Fruit fly (Drosophila melanogaster) S2 (cell line): ENCODE results near the gene BBIP1.

Experiments
- CG8478 ChIP-seq: fragments of >200 bp; optimal IDR thresholded peaks from 2 replicates; lab custom pipeline; 2018
- CTCF ChIP-seq, 2 experiments: fragments of >200 bp; optimal IDR thresholded peaks; 2 replicates each; lab custom pipeline; 2018

The BBIP1 gene

DNA sequence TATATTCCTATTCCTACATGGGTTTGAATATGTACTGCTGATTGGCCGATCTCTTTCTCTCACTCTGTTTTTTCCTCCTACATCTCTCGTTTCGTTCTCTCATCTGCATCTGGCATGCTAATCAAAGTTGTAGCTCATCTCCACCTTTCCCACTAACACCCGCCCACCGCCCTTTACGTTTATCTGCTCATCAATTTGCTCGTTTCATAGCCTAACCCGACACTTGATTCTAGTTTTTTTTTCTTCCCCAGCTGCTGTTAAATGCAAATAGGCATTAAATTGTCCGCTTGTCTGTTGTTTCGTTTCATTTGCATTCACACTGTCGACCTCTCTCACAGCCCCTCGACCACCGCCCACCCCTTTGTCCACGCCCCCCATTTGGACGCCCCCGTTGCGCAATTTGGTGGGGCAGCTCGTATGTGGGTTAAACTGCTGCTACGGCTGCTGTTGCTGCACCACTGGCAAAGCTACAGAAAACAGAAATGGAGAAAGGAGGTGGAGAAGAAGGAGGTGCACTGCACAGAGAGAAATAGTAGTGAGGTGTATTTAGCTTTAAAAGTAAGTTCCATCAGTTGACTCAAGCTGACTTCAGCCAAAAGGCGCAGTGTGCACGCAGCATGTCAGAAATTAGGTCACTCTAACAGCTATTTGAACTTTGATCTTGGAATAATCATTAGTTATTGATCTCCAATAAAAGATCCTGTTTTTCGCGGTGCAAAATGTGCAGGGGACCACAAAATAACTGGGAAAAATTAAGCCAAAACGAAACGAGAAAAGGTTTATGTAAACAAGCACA lies 16.5 kb downstream of the BBIP1 start:
- TF ChIP-seq CG8478 = no peak
- TF ChIP-seq CTCF (optimal IDR thresholded peaks at IDR 0.05; lab: Kevin White, UChicago) = no peak

DNA sequence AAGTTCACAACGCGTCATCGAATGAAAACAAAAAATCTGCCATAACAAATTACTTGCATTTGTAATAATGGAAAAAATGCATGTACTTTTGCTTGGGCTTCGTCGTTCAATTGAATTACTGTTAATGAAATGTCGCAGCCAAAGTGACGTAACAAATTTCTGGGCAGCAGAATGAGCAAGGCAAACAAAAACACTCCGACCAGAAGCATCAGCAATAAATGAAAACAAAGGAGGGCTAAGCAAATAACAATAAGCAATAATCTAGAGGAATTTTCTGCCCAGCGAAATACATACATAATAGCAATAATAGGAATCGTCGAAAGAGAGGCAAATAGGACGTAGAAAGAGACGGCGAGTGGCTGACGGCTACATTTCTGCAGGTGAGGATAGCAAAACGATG lies 18.2 kb downstream of the BBIP1 start:
- TF ChIP-seq CTCF (optimal IDR thresholded peaks at IDR 0.05; lab: Kevin White, UChicago) (no peak), CG8478 (no peak)

dm6 chr3R:9424061-9424665 lies 20.0 kb downstream of the BBIP1 start:
- TF ChIP-seq CTCF (optimal IDR thresholded peaks at IDR 0.05; lab: Kevin White, UChicago) (no peak), CG8478 (no peak)

dm6 chr3R:9427328-9427727 lies 23.1 kb downstream of the BBIP1 start:
- TF ChIP-seq CTCF (optimal IDR thresholded peaks at IDR 0.05; lab: Kevin White, UChicago) = no peak
- no peak for TF ChIP-seq CG8478

dm6 chr3R:9428189-9428699 lies 24.1 kb downstream of the BBIP1 start:
- no peak for TF ChIP-seq CG8478

- no peak for TF ChIP-seq CG8478
- TF ChIP-seq CTCF (optimal IDR thresholded peaks at IDR 0.05; lab: Kevin White, UChicago) = no peak
Measured at dm6 chr3R:9428988-9429387, 24.8 kb downstream of the BBIP1 start.

DNA sequence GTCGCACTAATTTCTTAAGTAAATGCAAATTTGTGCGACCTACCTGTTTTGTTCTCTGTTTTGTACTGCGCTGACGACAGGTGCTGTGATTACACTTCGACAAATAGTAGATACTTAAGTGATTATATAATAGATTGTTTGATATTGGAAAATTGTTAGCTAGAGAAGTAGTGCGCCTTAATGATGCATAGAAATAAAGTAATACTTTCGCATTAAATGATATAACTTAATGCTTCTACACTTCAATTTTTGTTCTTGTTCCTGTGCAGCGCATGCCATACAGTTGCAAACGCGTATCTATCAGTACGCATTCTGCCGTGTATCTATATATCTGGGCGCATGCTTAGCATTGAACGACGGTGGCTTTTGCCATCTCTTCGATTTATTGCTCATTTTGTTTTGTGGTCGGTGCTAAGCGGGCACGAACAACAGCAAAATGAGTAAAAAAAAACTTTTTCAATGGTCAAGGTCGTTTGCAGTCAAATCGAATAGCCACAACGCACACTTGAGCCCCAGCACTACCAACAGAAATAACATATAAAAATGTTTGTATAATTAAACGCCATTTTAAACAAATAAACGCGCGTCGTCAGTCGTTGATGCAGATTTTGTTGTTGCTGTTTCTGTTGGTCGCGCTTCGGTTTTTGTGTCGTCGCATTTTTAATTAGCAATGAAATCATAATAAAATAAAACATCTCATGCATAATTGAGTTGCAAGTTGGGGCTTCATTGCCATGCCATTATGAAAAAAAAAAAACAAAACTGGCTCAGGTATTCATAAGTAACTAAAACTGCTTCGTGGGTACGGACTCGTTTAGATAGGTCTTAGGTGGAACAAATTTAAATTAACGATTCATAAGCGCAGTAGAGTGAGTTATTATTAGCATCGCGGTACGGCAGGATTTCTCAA lies 26.4 kb downstream of the BBIP1 start:
- no peak for TF ChIP-seq CTCF (optimal IDR thresholded peaks at IDR 0.05; lab: Kevin White, UChicago)
- no peak for TF ChIP-seq CG8478

- TF ChIP-seq CTCF (optimal IDR thresholded peaks at IDR 0.05; lab: Kevin White, UChicago) = no peak
- no peak for TF ChIP-seq CG8478
Measured at dm6 chr3R:9433270-9433669, 29.1 kb downstream of the BBIP1 start.

dm6 chr3R:9433774-9434173 lies 29.6 kb downstream of the BBIP1 start:
- TF ChIP-seq CTCF (optimal IDR thresholded peaks at IDR 0.05; lab: Kevin White, UChicago) = no peak
- TF ChIP-seq CG8478 = no peak

dm6 chr3R:9434543-9435407 lies 30.6 kb downstream of the BBIP1 start:
- no peak for TF ChIP-seq CG8478
- no peak for TF ChIP-seq CTCF (optimal IDR thresholded peaks at IDR 0.05; lab: Kevin White, UChicago)

DNA sequence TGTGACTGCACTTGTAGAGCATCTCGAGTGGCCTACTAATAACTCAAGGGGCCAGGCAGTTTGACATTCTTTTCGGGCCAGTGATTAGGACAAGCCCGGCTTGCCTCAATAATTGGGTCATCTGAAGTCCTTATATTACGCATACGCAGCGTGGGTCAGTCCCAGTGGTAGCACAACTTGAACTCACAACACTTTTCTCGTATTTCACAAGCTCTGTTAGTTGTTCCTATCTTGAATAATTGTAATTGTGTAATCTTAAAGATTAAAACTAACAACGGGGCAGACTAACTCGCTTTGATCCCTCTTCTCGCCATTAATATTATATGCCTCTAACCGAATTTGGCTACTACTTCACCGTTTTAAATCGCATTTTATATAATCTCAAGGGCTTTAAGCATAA lies 31.7 kb downstream of the BBIP1 start:
- no peak for TF ChIP-seq CG8478
- no peak for TF ChIP-seq CTCF (optimal IDR thresholded peaks at IDR 0.05; lab: Kevin White, UChicago)

dm6 chr3R:9436358-9436972 lies 32.3 kb downstream of the BBIP1 start:
- TF ChIP-seq CG8478 (no peak), CTCF (optimal IDR thresholded peaks at IDR 0.05; lab: Kevin White, UChicago) (no peak)

DNA sequence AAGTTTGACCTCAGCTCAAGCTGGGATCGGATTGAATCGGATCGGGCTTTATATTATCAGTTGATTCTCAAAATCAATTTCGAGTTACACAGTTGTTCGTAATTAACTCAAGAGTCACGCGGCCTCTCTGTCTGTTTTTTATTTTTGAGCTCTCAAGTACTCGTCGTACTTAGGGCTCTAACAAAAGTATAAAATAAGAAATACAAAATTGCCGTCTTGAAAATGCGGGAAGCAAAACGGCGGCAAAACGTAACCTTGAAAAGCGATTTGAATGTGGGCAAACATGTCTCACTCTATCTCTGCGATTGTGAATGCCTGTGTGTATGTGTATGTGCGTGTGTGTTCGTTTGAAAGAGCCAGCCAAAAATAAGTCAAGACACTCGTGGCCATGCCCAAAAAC lies 33.4 kb downstream of the BBIP1 start:
- no peak for TF ChIP-seq CG8478
- TF ChIP-seq CTCF (optimal IDR thresholded peaks at IDR 0.05; lab: Kevin White, UChicago) = no peak

- TF ChIP-seq CG8478 (no peak), CTCF (optimal IDR thresholded peaks at IDR 0.05; lab: Kevin White, UChicago) (no peak)
Measured at dm6 chr3R:9441134-9441533, 36.9 kb downstream of the BBIP1 start.
